Worm (Caenorhabditis elegans) whole organism, early embryonic: ENCODE data around the gene his-5.

ENCODE experiments used
- F13C5.2 ChIP-seq: sonication (generic microtip); optimal IDR thresholded peaks from 2 replicates; lab custom pipeline; 2017; ENCODE audit warnings: mild to moderate bottlenecking, missing genetic modification characterization, inconsistent platforms, missing compliant biosample characterization
- flt-1 ChIP-seq: fragments of 200-800 bp; sonication (Bioruptor generic); IDR thresholded peaks from 2 replicates; pipeline ENCODE4 v1.3.6; 2022; ENCODE audit warnings: missing genetic modification characterization, missing compliant biosample characterization
- hmg-4 ChIP-seq: fragments of 200-800 bp; sonication (Bioruptor generic); optimal IDR thresholded peaks from 2 replicates; lab custom pipeline; 2018; ENCODE audit warnings: mild to moderate bottlenecking, missing genetic modification characterization, missing compliant biosample characterization
- hnd-1 ChIP-seq: sonication (generic microtip); optimal IDR thresholded peaks from 2 replicates; lab custom pipeline; 2016; ENCODE audit warnings: missing genetic modification characterization, missing compliant biosample characterization
- pes-1 ChIP-seq: fragments of 200-800 bp; sonication (Bioruptor generic); IDR thresholded peaks from 2 replicates; pipeline ENCODE4 v1.3.6; 2022; ENCODE audit warnings: missing genetic modification reagents, missing genetic modification characterization, missing compliant biosample characterization
- scrt-1 ChIP-seq: fragments of 200-800 bp; sonication (Bioruptor generic); IDR thresholded peaks from 2 replicates; pipeline ENCODE4 v1.3.6; 2022; ENCODE audit warnings: missing genetic modification characterization, missing compliant biosample characterization

DNA sequence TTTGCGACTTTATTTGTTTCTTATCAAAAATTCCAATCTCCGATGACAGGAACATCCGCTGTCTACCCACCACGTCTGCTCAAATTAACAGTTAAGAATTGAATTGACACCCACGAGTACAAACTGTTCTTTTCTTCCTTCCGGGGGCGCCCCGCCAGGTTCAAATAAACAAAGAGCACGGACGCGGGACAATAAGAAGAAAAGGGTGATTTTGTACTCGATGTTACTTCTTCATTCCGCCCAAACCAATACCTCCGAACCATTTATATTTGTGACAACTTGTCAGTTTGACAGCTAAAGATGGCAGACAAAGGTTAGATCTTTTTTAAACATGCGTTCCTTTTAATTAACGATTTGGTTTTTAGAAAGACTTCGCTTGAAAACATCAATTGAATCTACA, 9.2 kb upstream of the his-5 start, which contains the start of gene otpl-6:
- TF ChIP-seq hmg-4 (GFP tag; lab: Kevin White, UChicago) (no peak), pes-1 (GFP tag; lab: Robert Waterston, UW) (no peak), hnd-1 (tag; lab: Kevin White, UChicago) (no peak), F13C5.2 (tag; lab: Kevin White, UChicago) (no peak), scrt-1 (GFP tag; lab: Robert Waterston, UW) (no peak), flt-1 (GFP tag; lab: Robert Waterston, UW) (no peak)
